Fruit fly (Drosophila melanogaster) whole organism, embryonic: ENCODE data around the gene Atx-1.
A peak's percentile ranks its signal among the peaks of the same experiment; 100 is the strongest.

Experiments used
- Adf1 ChIP-seq: fragments of 200-800 bp; sonication (Bioruptor generic); IDR thresholded peaks from 2 replicates; pipeline ENCODE4 v1.3.6; 2022; ENCODE audit warnings: missing biosample characterization, missing genetic modification characterization
- Bteb2 ChIP-seq: fragments of 200-800 bp; sonication (Bioruptor generic); optimal IDR thresholded peaks from 2 replicates; lab custom pipeline; 2016; ENCODE audit warnings: missing biosample characterization, missing genetic modification characterization
- CG10209 ChIP-seq: fragments of 200-800 bp; sonication (Bioruptor generic); optimal IDR thresholded peaks from 3 replicates; lab custom pipeline; 2017; ENCODE audit warnings: missing biosample characterization, mild to moderate bottlenecking, missing genetic modification characterization, missing genetic modification reagents
- CG10267 ChIP-seq: fragments of 200-800 bp; sonication (Bioruptor generic); optimal IDR thresholded peaks from 2 replicates; lab custom pipeline; 2018; ENCODE audit warnings: missing biosample characterization, mild to moderate bottlenecking, missing genetic modification characterization, moderate library complexity
- CG11398 ChIP-seq: fragments of 200-800 bp; sonication (Bioruptor generic); optimal IDR thresholded peaks from 2 replicates; lab custom pipeline; 2016; ENCODE audit warnings: missing biosample characterization, missing genetic modification characterization
- CG11504 ChIP-seq: fragments of 200-800 bp; sonication (Bioruptor generic); optimal IDR thresholded peaks from 3 replicates; lab custom pipeline; 2019; ENCODE audit warnings: missing biosample characterization, mild to moderate bottlenecking, missing genetic modification characterization, moderate library complexity
- CG11695 ChIP-seq: fragments of 200-800 bp; sonication (Bioruptor generic); IDR thresholded peaks from 3 replicates; pipeline ENCODE4 v1.3.6; 2022; ENCODE audit warnings: missing biosample characterization, missing genetic modification characterization
- CG13424 ChIP-seq: fragments of 200-800 bp; sonication (Bioruptor generic); optimal IDR thresholded peaks from 2 replicates; lab custom pipeline; 2019; ENCODE audit warnings: missing biosample characterization, mild to moderate bottlenecking, missing genetic modification characterization, moderate library complexity
- CG15269 ChIP-seq: fragments of 200-800 bp; sonication (Bioruptor generic); optimal IDR thresholded peaks from 2 replicates; lab custom pipeline; 2018; ENCODE audit warnings: missing biosample characterization, mild to moderate bottlenecking, missing genetic modification characterization, moderate library complexity
- CG15479 ChIP-seq: fragments of 200-800 bp; sonication (Bioruptor generic); optimal IDR thresholded peaks from 3 replicates; lab custom pipeline; 2019; ENCODE audit warnings: missing biosample characterization, mild to moderate bottlenecking, missing genetic modification characterization, moderate library complexity
- CG16779 ChIP-seq: fragments of 200-800 bp; sonication (Bioruptor generic); IDR thresholded peaks from 2 replicates; pipeline ENCODE4 v1.3.6; 2022; ENCODE audit warnings: missing biosample characterization, missing genetic modification characterization
- CG1792 ChIP-seq: fragments of 200-800 bp; sonication (Bioruptor generic); optimal IDR thresholded peaks from 2 replicates; lab custom pipeline; 2016; ENCODE audit warnings: missing biosample characterization, missing genetic modification characterization
- CG32532 ChIP-seq: fragments of 200-800 bp; sonication (Bioruptor generic); IDR thresholded peaks from 2 replicates; pipeline ENCODE4 v1.3.6; 2022; ENCODE audit warnings: missing biosample characterization, missing genetic modification characterization
- CG3281 ChIP-seq: fragments of 200-800 bp; sonication (Bioruptor generic); optimal IDR thresholded peaks from 3 replicates; lab custom pipeline; 2017; ENCODE audit warnings: missing biosample characterization, mild to moderate bottlenecking, missing genetic modification characterization
- CG33213 ChIP-seq: fragments of 200-800 bp; sonication (Bioruptor generic); optimal IDR thresholded peaks from 3 replicates; lab custom pipeline; 2016; ENCODE audit warnings: missing biosample characterization, missing genetic modification characterization
- CG3995 ChIP-seq: fragments of 200-800 bp; sonication (Bioruptor generic); optimal IDR thresholded peaks from 3 replicates; lab custom pipeline; 2016; ENCODE audit warnings: missing biosample characterization, missing genetic modification characterization
- CG43689 ChIP-seq: fragments of 200-800 bp; sonication (Bioruptor generic); IDR thresholded peaks from 2 replicates; pipeline ENCODE4 v1.3.6; 2022; ENCODE audit warnings: missing biosample characterization, missing genetic modification characterization
- CG4404 ChIP-seq: fragments of 200-800 bp; sonication (Bioruptor generic); IDR thresholded peaks from 2 replicates; pipeline ENCODE4 v1.3.6; 2022; ENCODE audit warnings: missing biosample characterization, missing genetic modification characterization
- CG5953 ChIP-seq: fragments of 200-800 bp; sonication (Bioruptor generic); IDR thresholded peaks from 2 replicates; pipeline ENCODE4 v1.3.6; 2022; ENCODE audit warnings: missing biosample characterization, missing genetic modification characterization
- CG7786 ChIP-seq: fragments of 200-800 bp; sonication (Bioruptor generic); optimal IDR thresholded peaks from 2 replicates; lab custom pipeline; 2016; ENCODE audit warnings: missing biosample characterization, missing genetic modification characterization
- CG8290 ChIP-seq, 3 experiments: fragments of 200-800 bp; sonication (Bioruptor generic); optimal IDR thresholded peaks; 2 replicates each; lab custom pipeline; 2016 to 2019; ENCODE audit warnings: missing biosample characterization in 3 of 3, missing genetic modification characterization in 3 of 3, mild to moderate bottlenecking in 2 of 3, moderate library complexity in 1 of 3
- CG8924 ChIP-seq: fragments of 200-800 bp; optimal IDR thresholded peaks from 3 replicates; lab custom pipeline; 2019; ENCODE audit warnings: missing biosample characterization, mild to moderate bottlenecking, missing genetic modification characterization, moderate library complexity
- CG9215 ChIP-seq: fragments of 200-800 bp; sonication (Bioruptor generic); IDR thresholded peaks from 2 replicates; pipeline ENCODE4 v1.3.6; 2022; ENCODE audit warnings: missing biosample characterization, missing genetic modification characterization
- D19B ChIP-seq: fragments of 200-800 bp; sonication (Bioruptor generic); optimal IDR thresholded peaks from 2 replicates; lab custom pipeline; 2017; ENCODE audit warnings: missing biosample characterization, mild to moderate bottlenecking, missing genetic modification characterization
- Dll ChIP-seq: fragments of 200-800 bp; sonication (Bioruptor generic); IDR thresholded peaks from 4 replicates; pipeline ENCODE4 v1.3.6; 2022; ENCODE audit warnings: missing biosample characterization, missing genetic modification characterization; ENCODE audit not compliant: partially characterized antibody
- Dref ChIP-seq: fragments of 200-800 bp; sonication (Bioruptor generic); IDR thresholded peaks from 2 replicates; pipeline ENCODE4 v1.3.6; 2022; ENCODE audit warnings: missing biosample characterization, missing genetic modification characterization
- HHEX ChIP-seq: fragments of 200-800 bp; sonication (Bioruptor generic); optimal IDR thresholded peaks from 3 replicates; lab custom pipeline; 2017; ENCODE audit warnings: missing biosample characterization, mild to moderate bottlenecking, missing genetic modification characterization, missing genetic modification reagents
- Max ChIP-seq: fragments of 200-800 bp; sonication (Bioruptor generic); optimal IDR thresholded peaks from 2 replicates; lab custom pipeline; 2016; ENCODE audit warnings: missing biosample characterization, mild to moderate bottlenecking, missing genetic modification characterization
- Meics ChIP-seq: fragments of 200-800 bp; sonication (Bioruptor generic); optimal IDR thresholded peaks from 2 replicates; lab custom pipeline; 2017; ENCODE audit warnings: missing biosample characterization, mild to moderate bottlenecking, missing genetic modification characterization
- Mes4 ChIP-seq: fragments of 200-800 bp; sonication (Bioruptor generic); optimal IDR thresholded peaks from 2 replicates; lab custom pipeline; 2016; ENCODE audit warnings: missing biosample characterization, missing genetic modification characterization
- Myb ChIP-seq: fragments of 200-800 bp; sonication (Bioruptor generic); optimal IDR thresholded peaks from 2 replicates; lab custom pipeline; 2016; ENCODE audit warnings: missing biosample characterization, missing genetic modification characterization
- NFAT ChIP-seq: fragments of 200-800 bp; sonication (Bioruptor generic); IDR thresholded peaks from 2 replicates; pipeline ENCODE4 v1.3.6; 2022; ENCODE audit warnings: missing biosample characterization, missing genetic modification characterization
- Ravus ChIP-seq: fragments of 200-800 bp; sonication (Bioruptor generic); IDR thresholded peaks from 2 replicates; pipeline ENCODE4 v1.3.6; 2022; ENCODE audit warnings: missing biosample characterization, missing genetic modification characterization
- Ssrp ChIP-seq: fragments of 200-800 bp; sonication (Bioruptor generic); optimal IDR thresholded peaks from 2 replicates; lab custom pipeline; 2018; ENCODE audit warnings: missing biosample characterization, mild to moderate bottlenecking, missing genetic modification characterization, moderate library complexity
- Vsx1 ChIP-seq: fragments of 200-800 bp; sonication (Bioruptor generic); optimal IDR thresholded peaks from 2 replicates; lab custom pipeline; 2017; ENCODE audit warnings: missing biosample characterization, mild to moderate bottlenecking, missing genetic modification characterization, missing genetic modification reagents
- Xbp1 ChIP-seq: fragments of 200-800 bp; sonication (Bioruptor generic); optimal IDR thresholded peaks from 3 replicates; lab custom pipeline; 2016; ENCODE audit warnings: missing biosample characterization, mild to moderate bottlenecking, missing genetic modification characterization
- ci ChIP-seq: fragments of 200-800 bp; sonication (Bioruptor generic); IDR thresholded peaks from 3 replicates; pipeline ENCODE4 v1.3.6; 2022; ENCODE audit warnings: missing biosample characterization, missing genetic modification characterization
- ems ChIP-seq: fragments of 200-800 bp; sonication (Bioruptor generic); optimal IDR thresholded peaks from 3 replicates; lab custom pipeline; 2016; ENCODE audit warnings: missing biosample characterization, missing genetic modification characterization
- esg ChIP-seq: fragments of 200-800 bp; sonication (Bioruptor generic); conservative IDR thresholded peaks from 2 replicates; pipeline ENCODE4 v1.3.6; 2022; ENCODE audit warnings: missing biosample characterization, missing genetic modification characterization
- her ChIP-seq: fragments of 200-800 bp; sonication (Bioruptor generic); optimal IDR thresholded peaks from 2 replicates; lab custom pipeline; 2016; ENCODE audit warnings: missing biosample characterization, missing genetic modification characterization
- ind ChIP-seq: fragments of 200-800 bp; sonication (Bioruptor generic); optimal IDR thresholded peaks from 3 replicates; lab custom pipeline; 2016; ENCODE audit warnings: missing biosample characterization, missing genetic modification characterization
- kay ChIP-seq: fragments of 200-800 bp; sonication (Bioruptor generic); optimal IDR thresholded peaks from 2 replicates; lab custom pipeline; 2016; ENCODE audit warnings: missing biosample characterization, missing genetic modification characterization
- lbe ChIP-seq: fragments of 200-800 bp; sonication (Bioruptor generic); optimal IDR thresholded peaks from 2 replicates; lab custom pipeline; 2016; ENCODE audit warnings: missing biosample characterization, mild to moderate bottlenecking, missing genetic modification characterization
- lola ChIP-seq, 3 experiments: fragments of >200 bp in 2 of 3; fragments of 200-800 bp in 1 of 3; sonication (Bioruptor generic) in 1 of 3; optimal IDR thresholded peaks; 2 replicates each; lab custom pipeline; 2017 to 2019; ENCODE audit warnings: missing biosample characterization in 3 of 3, missing genetic modification characterization in 3 of 3, mild to moderate bottlenecking in 1 of 3, moderate library complexity in 1 of 3
- nau ChIP-seq: fragments of 200-800 bp; sonication (Bioruptor generic); optimal IDR thresholded peaks from 3 replicates; lab custom pipeline; 2017; ENCODE audit warnings: missing biosample characterization, mild to moderate bottlenecking, missing genetic modification characterization, missing genetic modification reagents
- pita ChIP-seq: fragments of 200-800 bp; sonication (Bioruptor generic); optimal IDR thresholded peaks from 2 replicates; lab custom pipeline; 2017; ENCODE audit warnings: missing biosample characterization, mild to moderate bottlenecking, missing genetic modification characterization
- pzg ChIP-seq: fragments of 200-800 bp; sonication (Bioruptor generic); optimal IDR thresholded peaks from 3 replicates; lab custom pipeline; 2018; ENCODE audit warnings: missing biosample characterization, mild to moderate bottlenecking, missing genetic modification characterization, moderate library complexity
- scrt ChIP-seq: fragments of 200-800 bp; sonication (Bioruptor generic); optimal IDR thresholded peaks from 2 replicates; lab custom pipeline; 2018; ENCODE audit warnings: missing biosample characterization, mild to moderate bottlenecking, missing genetic modification characterization, moderate library complexity
- sisA ChIP-seq: fragments of 200-800 bp; sonication (Bioruptor generic); IDR thresholded peaks from 2 replicates; pipeline ENCODE4 v1.3.6; 2022; ENCODE audit warnings: missing biosample characterization, missing genetic modification characterization
- tx ChIP-seq: fragments of 200-800 bp; sonication (Bioruptor generic); optimal IDR thresholded peaks from 2 replicates; lab custom pipeline; 2016; ENCODE audit warnings: missing biosample characterization, missing genetic modification characterization
- unpg ChIP-seq: fragments of 200-800 bp; sonication (Bioruptor generic); optimal IDR thresholded peaks from 3 replicates; lab custom pipeline; 2018; ENCODE audit warnings: missing biosample characterization, mild to moderate bottlenecking, missing genetic modification characterization, moderate library complexity

Gene Atx-1

DNA sequence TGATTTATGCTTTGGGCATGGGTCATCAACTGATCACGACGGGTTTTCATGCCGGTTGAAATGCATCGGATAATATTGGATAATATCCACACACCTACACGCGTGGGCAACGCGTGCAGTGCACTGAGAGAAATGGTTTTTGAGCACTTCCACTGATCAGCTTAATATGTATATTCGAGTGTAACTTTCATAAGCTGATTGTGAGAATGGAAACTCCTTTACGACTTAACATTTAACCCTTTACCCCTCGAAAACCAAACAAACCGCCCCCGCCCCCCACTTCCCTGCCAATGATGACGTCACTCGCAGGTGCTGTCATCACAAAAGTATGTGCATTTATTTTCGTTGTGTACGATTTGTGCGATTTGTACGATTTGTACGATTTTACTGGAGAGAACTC lies 28.2 kb upstream of the Atx-1 start (continued):
- TF ChIP-seq pzg (GFP tag; lab: Kevin White, UChicago) (no peak), Dref (GFP tag; lab: Robert Waterston, UW) (no peak), Myb (GFP tag; lab: Kevin White, UChicago) (no peak), ind (GFP tag; lab: Kevin White, UChicago) (no peak), her (GFP tag; lab: Kevin White, UChicago) (no peak), tx (GFP tag; lab: Kevin White, UChicago) (no peak), nau (GFP tag; lab: Kevin White, UChicago) (no peak), Dll (GFP tag; lab: Robert Waterston, UW) (no peak), lola (GFP tag; optimal IDR thresholded peaks at IDR 0.05; lab: Kevin White, UChicago) (no peak), CG5953 (GFP tag; lab: Robert Waterston, UW) (peak; percentile 42; the same call in 1 of the 2 replicates), CG43689 (no peak), CG8924 (tag; lab: Kevin White, UChicago) (no peak), NFAT (GFP tag; lab: Robert Waterston, UW) (no peak), Mes4 (GFP tag; lab: Kevin White, UChicago) (no peak), CG15269 (tag; lab: Kevin White, UChicago) (no peak), CG3281 (GFP tag; lab: Kevin White, UChicago) (no peak), CG7786 (GFP tag; lab: Kevin White, UChicago) (no peak), Vsx1 (GFP tag; lab: Kevin White, UChicago) (no peak), D19B (no peak), pita (no peak), CG10267 (tag; lab: Kevin White, UChicago) (no peak), CG11398 (GFP tag; lab: Kevin White, UChicago) (no peak), Xbp1 (GFP tag; lab: Kevin White, UChicago) (no peak), unpg (GFP tag; lab: Kevin White, UChicago) (no peak), scrt (no peak), Max (GFP tag; lab: Kevin White, UChicago) (no peak), CG16779 (GFP tag; lab: Robert Waterston, UW) (no peak), CG15479 (no peak), Ssrp (tag; lab: Kevin White, UChicago) (peak; percentile 42), kay (GFP tag; lab: Kevin White, UChicago) (no peak), Meics (GFP tag; lab: Kevin White, UChicago) (no peak), HHEX (GFP tag; lab: Kevin White, UChicago) (no peak), CG1792 (GFP tag; lab: Kevin White, UChicago) (no peak), CG32532 (GFP tag; lab: Robert Waterston, UW) (peak; percentile 23; the same call in 1 of the 2 replicates), Bteb2 (GFP tag; lab: Kevin White, UChicago) (no peak), lbe (GFP tag; lab: Kevin White, UChicago) (no peak), Ravus (no peak), ci (peak; percentile 64; the same call in 1 of the 3 replicates), ems (GFP tag; lab: Kevin White, UChicago) (no peak), CG13424 (tag; lab: Kevin White, UChicago) (no peak), CG11504 (peak; percentile 42), Adf1 (no peak), CG4404 (GFP tag; lab: Robert Waterston, UW) (no peak), CG9215 (GFP tag; lab: Robert Waterston, UW) (peak; percentile 7; the same call in 1 of the 2 replicates), CG33213 (GFP tag; lab: Kevin White, UChicago) (no peak), esg (GFP tag; lab: Robert Waterston, UW) (0 out of 2 replicates have a peak, but pooled peaks have one; percentile 21), CG10209 (no peak), CG3995 (no peak), CG8290 (GFP tag; optimal IDR thresholded peaks at IDR 0.05; lab: Kevin White, UChicago) (no peak), CG8290 (tag; optimal IDR thresholded peaks at IDR 0.05; lab: Kevin White, UChicago) (peak in 1 of 2 experiments; percentile 2), CG11695 (no peak), sisA (GFP tag; lab: Robert Waterston, UW) (peak; percentile 31; the same call in 1 of the 2 replicates)
